Fruit fly (Drosophila melanogaster): ENCODE measurements around the gene CG6495.
A peak's percentile ranks its signal among the peaks of the same experiment; 100 is the strongest.

CG6495 gene

DNA sequence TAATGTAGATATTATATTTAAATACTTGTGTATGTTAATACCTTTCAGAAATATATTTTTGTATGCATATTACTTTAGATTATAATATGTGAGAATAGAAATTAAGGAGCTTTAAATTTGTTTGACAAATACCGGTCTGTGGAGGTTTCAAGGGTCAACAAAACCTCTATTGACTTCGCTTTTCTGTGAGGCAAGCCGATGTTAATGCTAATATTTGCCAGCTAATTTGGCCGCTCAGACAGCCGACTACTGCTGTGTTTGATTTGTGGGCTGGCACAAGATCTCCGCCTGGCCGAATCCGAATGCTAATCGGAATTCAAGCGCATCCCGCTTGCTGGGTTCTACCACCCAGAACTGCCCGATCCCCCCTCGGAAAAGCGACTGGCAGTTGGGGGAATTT lies 6.3 kb upstream of the CG6495 start (continued):
- TF ChIP-seq ind (GFP tag; optimal IDR thresholded peaks at IDR 0.05) = no peak
- no peak for TF ChIP-seq tup (GFP tag; optimal IDR thresholded peaks at IDR 0.05)
- TF ChIP-seq schlank (tag; optimal IDR thresholded peaks at IDR 0.05) = no peak
- no peak for TF ChIP-seq CG3726 (GFP tag; IDR thresholded peaks at IDR 0.05)
- TF ChIP-seq CG11247 (GFP tag; IDR thresholded peaks at IDR 0.05) = 0 out of 2 replicates have a peak, but pooled peaks have one; percentile 30
- TF ChIP-seq CG3838 (GFP tag; optimal IDR thresholded peaks at IDR 0.05) = no peak
- TF ChIP-seq sens (GFP tag) = peak; percentile 78
- no peak for TF ChIP-seq Hr3 (GFP tag; optimal IDR thresholded peaks at IDR 0.05)
- TF ChIP-seq CG10543 (GFP tag; optimal IDR thresholded peaks at IDR 0.05) = no peak
- no peak for TF ChIP-seq nerfin-2 (GFP tag; IDR thresholded peaks at IDR 0.05; ENCODE audit: partially characterized antibody)
- no peak for TF ChIP-seq CG8924 (tag; optimal IDR thresholded peaks at IDR 0.05)
- no peak for TF ChIP-seq BEAF-32 (GFP tag; optimal IDR thresholded peaks at IDR 0.05)
- TF ChIP-seq tx (GFP tag; optimal IDR thresholded peaks at IDR 0.05) = no peak
- no peak for TF ChIP-seq tin (GFP tag; optimal IDR thresholded peaks at IDR 0.05)
- no peak for TF ChIP-seq Fer3 (tag; optimal IDR thresholded peaks at IDR 0.05)
- no peak for TF ChIP-seq Optix (GFP tag; IDR thresholded peaks at IDR 0.05)
- no peak for TF ChIP-seq ftz-f1 (GFP tag; optimal IDR thresholded peaks at IDR 0.05)
- TF ChIP-seq ttk (GFP tag; IDR thresholded peaks at IDR 0.05) = no peak
- TF ChIP-seq tll (GFP tag; optimal IDR thresholded peaks at IDR 0.05) = no peak
- no peak for TF ChIP-seq sima (GFP tag; optimal IDR thresholded peaks at IDR 0.05)
- no peak for TF ChIP-seq CG1024 (GFP tag; IDR thresholded peaks at IDR 0.05)
- peak; percentile 6 for TF ChIP-seq CG12071 (GFP tag; optimal IDR thresholded peaks at IDR 0.05)
- peak; percentile 28 for TF ChIP-seq dmrt11E (tag; optimal IDR thresholded peaks at IDR 0.05)
- 0 out of 3 replicates have a peak, but pooled peaks have one; percentile 23 for TF ChIP-seq CG11695 (GFP tag; IDR thresholded peaks at IDR 0.05)
- TF ChIP-seq zfh2 (GFP tag; optimal IDR thresholded peaks at IDR 0.05) = no peak
- peak; percentile 10 for TF ChIP-seq Blimp-1 (GFP tag; optimal IDR thresholded peaks at IDR 0.05)
- TF ChIP-seq CG4820 (GFP tag; optimal IDR thresholded peaks at IDR 0.05) = no peak
- TF ChIP-seq CG30020 (tag; optimal IDR thresholded peaks at IDR 0.05) = no peak
- peak; percentile 27; the same call in 1 of the 2 replicates for TF ChIP-seq Rfx (GFP tag; IDR thresholded peaks at IDR 0.05)
- peak; percentile 64 for TF ChIP-seq hkb (optimal IDR thresholded peaks at IDR 0.05)
- no peak; the same call in 1 of the 2 replicates for TF ChIP-seq hkb (GFP tag; IDR thresholded peaks at IDR 0.05)
- no peak for TF ChIP-seq dm (GFP tag; optimal IDR thresholded peaks at IDR 0.05)
- no peak for TF ChIP-seq CG16863 (GFP tag; optimal IDR thresholded peaks at IDR 0.05)
- peak; percentile 55 for TF ChIP-seq Ets65A (GFP tag)
- TF ChIP-seq TFAM (GFP tag; optimal IDR thresholded peaks at IDR 0.05) = no peak
- TF ChIP-seq Rx (GFP tag; IDR thresholded peaks at IDR 0.05) = no peak; the same call in 1 of the 2 replicates
- no peak for TF ChIP-seq D (optimal IDR thresholded peaks at IDR 0.05)
- no peak for TF ChIP-seq D (GFP tag; optimal IDR thresholded peaks at IDR 0.05)
- peak; percentile 11 for TF ChIP-seq CG2678 (tag; optimal IDR thresholded peaks at IDR 0.05)
- peak; percentile 1 for TF ChIP-seq CG18599 (GFP tag; optimal IDR thresholded peaks at IDR 0.05)
- TF ChIP-seq Hsf (GFP tag; optimal IDR thresholded peaks at IDR 0.05) = no peak
- peak; percentile 50 for TF ChIP-seq lab (GFP tag; optimal IDR thresholded peaks at IDR 0.05)
- no peak for TF ChIP-seq ssp (GFP tag; IDR thresholded peaks at IDR 0.05)
- TF ChIP-seq HHEX (GFP tag; optimal IDR thresholded peaks at IDR 0.05) = no peak
- no peak for TF ChIP-seq usp (GFP tag; optimal IDR thresholded peaks at IDR 0.05)
- no peak for TF ChIP-seq ems (GFP tag; optimal IDR thresholded peaks at IDR 0.05)
- TF ChIP-seq onecut (GFP tag; IDR thresholded peaks at IDR 0.05) = no peak
- TF ChIP-seq ken (GFP tag; IDR thresholded peaks at IDR 0.05) = no peak
- TF ChIP-seq CG1647 (GFP tag; optimal IDR thresholded peaks at IDR 0.05) = no peak
- peak; percentile 24; the same call in 1 of the 2 replicates for TF ChIP-seq seq (GFP tag; IDR thresholded peaks at IDR 0.05)
- no peak for TF ChIP-seq CG9215 (GFP tag; IDR thresholded peaks at IDR 0.05)
- TF ChIP-seq Camta (GFP tag; optimal IDR thresholded peaks at IDR 0.05) = no peak
- TF ChIP-seq Mad (GFP tag; optimal IDR thresholded peaks at IDR 0.05) = no peak
